ENCODE assay signal across 3 fruit fly cellular contexts in the genomic region with DNA sequence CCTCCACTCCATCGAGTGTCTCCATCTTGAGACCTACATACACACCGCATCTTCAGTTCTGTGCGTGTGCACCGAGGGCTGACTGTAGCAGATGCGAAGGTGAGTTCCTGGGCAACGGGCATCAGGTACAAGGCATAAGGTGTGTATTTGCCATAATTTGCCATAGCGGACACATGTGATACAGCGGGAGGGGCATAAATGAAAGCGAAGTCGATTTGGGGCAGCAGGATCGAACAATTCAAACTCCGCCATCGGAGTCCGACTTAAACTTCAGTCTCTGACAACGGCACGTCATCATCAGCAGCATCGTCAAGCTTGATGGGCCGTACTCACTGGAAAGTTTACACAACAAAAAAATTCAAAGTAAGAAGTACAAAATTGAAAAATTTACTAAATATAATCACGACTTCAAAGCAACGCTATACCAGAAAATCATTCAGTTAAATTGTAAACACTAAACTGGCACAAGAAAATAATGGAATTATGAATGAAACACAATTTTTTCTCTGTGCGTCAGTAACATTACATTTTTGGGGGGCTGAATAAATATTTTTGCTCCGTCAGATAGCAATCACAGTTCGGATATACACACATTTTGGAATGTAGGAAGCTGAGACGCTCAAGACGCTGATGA.
A peak's percentile ranks its signal among the peaks of the same experiment; 100 is the strongest.
TF ChIP-seq lines count a peak whose summit lies in the region.

No protein-coding gene starts in this region.

TF ChIP-seq in whole organism, embryonic, 481 proteins besides CTCF, POLR2A, EP300 and RAD21 (continued from another document):
- peak; percentile 41 for TF ChIP-seq CG11504 (tag; optimal IDR thresholded peaks at IDR 0.05; lab: Kevin White, UChicago)
- no peak for TF ChIP-seq CG16815 (GFP tag; optimal IDR thresholded peaks at IDR 0.05; lab: Kevin White, UChicago)
- no peak for TF ChIP-seq CG12744 (GFP tag; optimal IDR thresholded peaks at IDR 0.05; lab: Kevin White, UChicago)
- no peak for TF ChIP-seq CG30020 (tag; optimal IDR thresholded peaks at IDR 0.05; lab: Kevin White, UChicago)
- no peak for TF ChIP-seq CG13894 (tag; optimal IDR thresholded peaks at IDR 0.05; lab: Kevin White, UChicago)
- TF ChIP-seq fru (optimal IDR thresholded peaks at IDR 0.05; lab: Kevin White, UChicago) = no peak
- TF ChIP-seq slbo (GFP tag; IDR thresholded peaks at IDR 0.05; lab: Robert Waterston, UW) = 0 out of 2 replicates have a peak, but pooled peaks have one; percentile 12
- TF ChIP-seq bsh (GFP tag; optimal IDR thresholded peaks at IDR 0.05; lab: Kevin White, UChicago) = peak in 1 of 2 experiments; percentile 29
- TF ChIP-seq CG9727 (GFP tag; optimal IDR thresholded peaks at IDR 0.05; lab: Kevin White, UChicago) = no peak
- TF ChIP-seq ato (GFP tag; IDR thresholded peaks at IDR 0.05; lab: Robert Waterston, UW; ENCODE audit: partially characterized antibody) = no peak
- no peak for TF ChIP-seq dm (GFP tag; optimal IDR thresholded peaks at IDR 0.05; lab: Kevin White, UChicago)
- no peak for TF ChIP-seq CG33213 (GFP tag; optimal IDR thresholded peaks at IDR 0.05; lab: Kevin White, UChicago)
- no peak for TF ChIP-seq mam (GFP tag; optimal IDR thresholded peaks at IDR 0.05; lab: Kevin White, UChicago)
- no peak for TF ChIP-seq Poxn (GFP tag; IDR thresholded peaks at IDR 0.05; lab: Robert Waterston, UW)
- peak; percentile 28 for TF ChIP-seq CG10979 (tag; optimal IDR thresholded peaks at IDR 0.05; lab: Kevin White, UChicago)
- no peak for TF ChIP-seq dmrt99B (tag; optimal IDR thresholded peaks at IDR 0.05; lab: Kevin White, UChicago)
- TF ChIP-seq C15 (GFP tag; IDR thresholded peaks at IDR 0.05; lab: Robert Waterston, UW) = no peak
- TF ChIP-seq Blimp-1 (GFP tag; optimal IDR thresholded peaks at IDR 0.05; lab: Kevin White, UChicago) = peak; percentile 38
- no peak for TF ChIP-seq CG4360 (GFP tag; IDR thresholded peaks at IDR 0.05; lab: Robert Waterston, UW)
- no peak for TF ChIP-seq danr (GFP tag; IDR thresholded peaks at IDR 0.05; lab: Robert Waterston, UW)
- TF ChIP-seq Adf1 (GFP tag; IDR thresholded peaks at IDR 0.05; lab: Robert Waterston, UW) = no peak
- TF ChIP-seq Dad (GFP tag; optimal IDR thresholded peaks at IDR 0.05; lab: Kevin White, UChicago) = no peak
- no peak for TF ChIP-seq crp (GFP tag; optimal IDR thresholded peaks at IDR 0.05; lab: Kevin White, UChicago)
- no peak for TF ChIP-seq CG12299 (tag; optimal IDR thresholded peaks at IDR 0.05; lab: Kevin White, UChicago)
- no peak for TF ChIP-seq CG12942 (GFP tag; optimal IDR thresholded peaks at IDR 0.05; lab: Kevin White, UChicago)
- TF ChIP-seq pita (GFP tag; optimal IDR thresholded peaks at IDR 0.05; lab: Kevin White, UChicago) = no peak
- TF ChIP-seq lbe (GFP tag; optimal IDR thresholded peaks at IDR 0.05; lab: Kevin White, UChicago) = peak; percentile 55
- no peak for TF ChIP-seq CG14860 (GFP tag; IDR thresholded peaks at IDR 0.05; lab: Robert Waterston, UW; ENCODE audit: partially characterized antibody)
- no peak for TF ChIP-seq CG13424 (tag; optimal IDR thresholded peaks at IDR 0.05; lab: Kevin White, UChicago)
- no peak for TF ChIP-seq CG4282 (GFP tag; optimal IDR thresholded peaks at IDR 0.05; lab: Kevin White, UChicago)
- no peak for TF ChIP-seq vfl (GFP tag; optimal IDR thresholded peaks at IDR 0.05; lab: Kevin White, UChicago)
- TF ChIP-seq CG10209 (GFP tag; optimal IDR thresholded peaks at IDR 0.05; lab: Kevin White, UChicago) = no peak
- no peak for TF ChIP-seq Awh (GFP tag; IDR thresholded peaks at IDR 0.05; lab: Robert Waterston, UW)
- no peak for TF ChIP-seq p53 (GFP tag; optimal IDR thresholded peaks at IDR 0.05; lab: Kevin White, UChicago)
- no peak for TF ChIP-seq insv (GFP tag; optimal IDR thresholded peaks at IDR 0.05; lab: Kevin White, UChicago)
- TF ChIP-seq mld (GFP tag; IDR thresholded peaks at IDR 0.05; lab: Robert Waterston, UW; ENCODE audit: partially characterized antibody) = no peak
- TF ChIP-seq gce (GFP tag; IDR thresholded peaks at IDR 0.05; lab: Robert Waterston, UW) = no peak
- TF ChIP-seq stwl (tag; optimal IDR thresholded peaks at IDR 0.05; lab: Kevin White, UChicago) = no peak
- TF ChIP-seq aop (GFP tag; IDR thresholded peaks at IDR 0.05; lab: Robert Waterston, UW) = no peak
- TF ChIP-seq sob (GFP tag; IDR thresholded peaks at IDR 0.05; lab: Robert Waterston, UW) = no peak

TF ChIP-seq in whole organism, prepupa, 60 proteins besides CTCF, POLR2A, EP300 and RAD21 (continued from another document):
- TF ChIP-seq fd85E (GFP tag; optimal IDR thresholded peaks at IDR 0.05; lab: Kevin White, UChicago) = peak; percentile 49
- peak; percentile 86 for TF ChIP-seq lz (GFP tag; optimal IDR thresholded peaks at IDR 0.05; lab: Kevin White, UChicago)
- peak; percentile 81 for TF ChIP-seq CG6808 (GFP tag; optimal IDR thresholded peaks at IDR 0.05; lab: Kevin White, UChicago)
- TF ChIP-seq CG10631 (GFP tag; optimal IDR thresholded peaks at IDR 0.05; lab: Kevin White, UChicago) = peak; percentile 74
- TF ChIP-seq esn (GFP tag; optimal IDR thresholded peaks at IDR 0.05; lab: Kevin White, UChicago) = peak; percentile 91
- peak; percentile 84 for TF ChIP-seq CG34406 (GFP tag; optimal IDR thresholded peaks at IDR 0.05; lab: Kevin White, UChicago)
- TF ChIP-seq CG6276 (GFP tag; optimal IDR thresholded peaks at IDR 0.05; lab: Kevin White, UChicago) = no peak
- peak; percentile 2 for TF ChIP-seq CG4318 (GFP tag; optimal IDR thresholded peaks at IDR 0.05; lab: Kevin White, UChicago)
- TF ChIP-seq cyc (GFP tag; optimal IDR thresholded peaks at IDR 0.05; lab: Kevin White, UChicago) = peak; percentile 89
- no peak for TF ChIP-seq CG16779 (tag; optimal IDR thresholded peaks at IDR 0.05; lab: Kevin White, UChicago)
- TF ChIP-seq Gug (GFP tag; IDR thresholded peaks at IDR 0.05; lab: Robert Waterston, UW) = no peak
- TF ChIP-seq acj6 (GFP tag; optimal IDR thresholded peaks at IDR 0.05; lab: Kevin White, UChicago) = peak; percentile 82
- peak; percentile 74; the same call in 2 of the 3 replicates for TF ChIP-seq CG6163 (GFP tag; IDR thresholded peaks at IDR 0.05; lab: Robert Waterston, UW)
- TF ChIP-seq CG7368 (GFP tag; optimal IDR thresholded peaks at IDR 0.05; lab: Kevin White, UChicago) = peak; percentile 78
- TF ChIP-seq CG8319 (GFP tag; optimal IDR thresholded peaks at IDR 0.05; lab: Kevin White, UChicago) = peak; percentile 77
- peak; percentile 49 for TF ChIP-seq CG32006 (GFP tag; optimal IDR thresholded peaks at IDR 0.05; lab: Kevin White, UChicago)
- TF ChIP-seq Eip93F (GFP tag; optimal IDR thresholded peaks at IDR 0.05; lab: Kevin White, UChicago) = peak; percentile 42
- TF ChIP-seq CG15336 (GFP tag; IDR thresholded peaks at IDR 0.05; lab: Robert Waterston, UW) = peak; percentile 27; the same call in 1 of the 2 replicates
- peak; percentile 90 for TF ChIP-seq Met (GFP tag; optimal IDR thresholded peaks at IDR 0.05; lab: Kevin White, UChicago)
- TF ChIP-seq CG31627 (GFP tag; optimal IDR thresholded peaks at IDR 0.05; lab: Kevin White, UChicago) = peak; percentile 89
- peak; percentile 78 for TF ChIP-seq CG11902 (GFP tag; optimal IDR thresholded peaks at IDR 0.05; lab: Kevin White, UChicago)
- peak; percentile 68 for TF ChIP-seq net (GFP tag; optimal IDR thresholded peaks at IDR 0.05; lab: Kevin White, UChicago)
- peak; percentile 59 to 78 for TF ChIP-seq ss (GFP tag; optimal IDR thresholded peaks at IDR 0.05; lab: Kevin White, UChicago)
- peak; percentile 70 for TF ChIP-seq achi (GFP tag; optimal IDR thresholded peaks at IDR 0.05; lab: Kevin White, UChicago)
- peak; percentile 92 for TF ChIP-seq Blimp-1 (GFP tag; optimal IDR thresholded peaks at IDR 0.05; lab: Kevin White, UChicago)
- TF ChIP-seq CG3032 (tag; optimal IDR thresholded peaks at IDR 0.05; lab: Kevin White, UChicago) = peak; percentile 83
- no peak for TF ChIP-seq Hr38 (GFP tag; optimal IDR thresholded peaks at IDR 0.05; lab: Kevin White, UChicago)
- peak; percentile 98 for TF ChIP-seq Eip78C (GFP tag; lab: Kevin White, UChicago)
- TF ChIP-seq OdsH (GFP tag; optimal IDR thresholded peaks at IDR 0.05; lab: Kevin White, UChicago) = peak; percentile 74
- TF ChIP-seq Sox14 (GFP tag; optimal IDR thresholded peaks at IDR 0.05; lab: Kevin White, UChicago) = peak; percentile 75
- peak; percentile 62 for TF ChIP-seq CG6854 (GFP tag; optimal IDR thresholded peaks at IDR 0.05; lab: Kevin White, UChicago)
- TF ChIP-seq Eip75B (GFP tag; optimal IDR thresholded peaks at IDR 0.05; lab: Kevin White, UChicago) = peak; percentile 81
- TF ChIP-seq CG3919 (GFP tag; optimal IDR thresholded peaks at IDR 0.05; lab: Kevin White, UChicago) = peak; percentile 80
- peak; percentile 71 for TF ChIP-seq CG1621 (tag; optimal IDR thresholded peaks at IDR 0.05; lab: Kevin White, UChicago)
- peak; percentile 75 for TF ChIP-seq pdm3 (GFP tag; optimal IDR thresholded peaks at IDR 0.05; lab: Kevin White, UChicago)
- TF ChIP-seq Lpt (GFP tag; optimal IDR thresholded peaks at IDR 0.05; lab: Kevin White, UChicago) = peak; percentile 2
- TF ChIP-seq CG8632 (GFP tag; optimal IDR thresholded peaks at IDR 0.05; lab: Kevin White, UChicago) = peak; percentile 86
- no peak for TF ChIP-seq CG9139 (GFP tag; optimal IDR thresholded peaks at IDR 0.05; lab: Kevin White, UChicago)
- TF ChIP-seq CG11294 (GFP tag; IDR thresholded peaks at IDR 0.05; lab: Robert Waterston, UW) = no peak

TF ChIP-seq in whole organism, wandering third instar larva, 38 proteins besides CTCF, POLR2A, EP300 and RAD21 (continued from another document):
- TF ChIP-seq dl (GFP tag; optimal IDR thresholded peaks at IDR 0.05; lab: Kevin White, UChicago; ENCODE audit: insufficient read depth in 1 of 2, partially characterized antibody in 2 of 2) (no peak), Mio (GFP tag; optimal IDR thresholded peaks at IDR 0.05; lab: Kevin White, UChicago) (no peak), fru (GFP tag; optimal IDR thresholded peaks at IDR 0.05; lab: Kevin White, UChicago) (peak; percentile 91), brk (GFP tag; optimal IDR thresholded peaks at IDR 0.05; lab: Kevin White, UChicago) (peak; percentile 82), GATAd (GFP tag; optimal IDR thresholded peaks at IDR 0.05; lab: Kevin White, UChicago) (no peak), Vsx2 (GFP tag; optimal IDR thresholded peaks at IDR 0.05; lab: Kevin White, UChicago; ENCODE audit: partially characterized antibody) (peak; percentile 20), Abd-B (GFP tag; optimal IDR thresholded peaks at IDR 0.05; lab: Kevin White, UChicago) (no peak), usp (GFP tag; optimal IDR thresholded peaks at IDR 0.05; lab: Kevin White, UChicago) (no peak), OdsH (GFP tag; optimal IDR thresholded peaks at IDR 0.05; lab: Kevin White, UChicago) (peak; percentile 83), Sp1 (GFP tag; optimal IDR thresholded peaks at IDR 0.05; lab: Kevin White, UChicago) (peak; percentile 85), sv (GFP tag; optimal IDR thresholded peaks at IDR 0.05; lab: Kevin White, UChicago) (no peak), Hr83 (GFP tag; optimal IDR thresholded peaks at IDR 0.05; lab: Kevin White, UChicago; ENCODE audit: poor library complexity, severe bottlenecking) (no peak)
